Worm (Caenorhabditis elegans) whole organism, L2 larva: Measurements from ENCODE around the gene cyb-1.

Source experiments
- C34F6.9 ChIP-seq: fragments of 150-350 bp; optimal IDR thresholded peaks from 2 replicates; lab custom pipeline; 2014; ENCODE audit warnings: missing biosample characterization, missing genetic modification characterization
- F13H6.1 ChIP-seq: sonication (generic microtip); optimal IDR thresholded peaks from 2 replicates; lab custom pipeline; 2016; ENCODE audit warnings: missing genetic modification characterization, missing compliant biosample characterization
- Y55F3AM.14 ChIP-seq: fragments of 200-800 bp; sonication (Bioruptor generic); optimal IDR thresholded peaks from 2 replicates; lab custom pipeline; 2018; ENCODE audit warnings: mild to moderate bottlenecking, missing genetic modification characterization, missing compliant biosample characterization
- ama-1 ChIP-seq: fragments of 150-350 bp; optimal IDR thresholded peaks from 2 replicates; lab custom pipeline; 2018; ENCODE audit warnings: inconsistent platforms
- ceh-16 ChIP-seq: fragments of 150-350 bp; optimal IDR thresholded peaks from 2 replicates; lab custom pipeline; 2014; ENCODE audit warnings: missing biosample characterization, missing genetic modification characterization
- ceh-82 ChIP-seq: fragments of 150-350 bp; optimal IDR thresholded peaks from 2 replicates; lab custom pipeline; 2014; ENCODE audit warnings: missing biosample characterization, missing genetic modification characterization
- crh-2 ChIP-seq: sonication (generic microtip); optimal IDR thresholded peaks from 2 replicates; lab custom pipeline; 2017; ENCODE audit warnings: missing biosample characterization, missing genetic modification characterization
- egl-27 ChIP-seq: sonication (generic microtip); optimal IDR thresholded peaks from 3 replicates; lab custom pipeline; 2017; ENCODE audit warnings: missing biosample characterization, missing genetic modification reagents, missing genetic modification characterization
- gmeb-1 ChIP-seq: fragments of 150-350 bp; optimal IDR thresholded peaks from 2 replicates; lab custom pipeline; 2014; ENCODE audit warnings: missing biosample characterization, missing genetic modification characterization
- lin-11 ChIP-seq: fragments of 150-350 bp; sonication (generic microtip); optimal IDR thresholded peaks from 2 replicates; lab custom pipeline; 2014; ENCODE audit warnings: missing biosample characterization, missing genetic modification characterization, inconsistent platforms, mixed read lengths
- lin-13 ChIP-seq: fragments of 150-350 bp; optimal IDR thresholded peaks from 2 replicates; lab custom pipeline; 2014; ENCODE audit warnings: missing biosample characterization, missing genetic modification reagents, missing genetic modification characterization
- lin-39 ChIP-seq: fragments of 150-350 bp; optimal IDR thresholded peaks from 2 replicates; lab custom pipeline; 2014; ENCODE audit warnings: missing biosample characterization, missing genetic modification reagents, missing genetic modification characterization
- lsy-2 ChIP-seq, 2 experiments: fragments of 150-350 bp in 1 of 2; sonication (generic microtip) in 1 of 2; optimal IDR thresholded peaks; 2 replicates each; lab custom pipeline; 2014 to 2017; ENCODE audit warnings: missing biosample characterization in 2 of 2, missing genetic modification characterization in 2 of 2
- mab-5 ChIP-seq: fragments of 150-350 bp; optimal IDR thresholded peaks from 2 replicates; lab custom pipeline; 2014; ENCODE audit warnings: missing biosample characterization, missing genetic modification characterization
- mdl-1 ChIP-seq, 2 experiments: fragments of 150-350 bp in 1 of 2; sonication (generic microtip) in 1 of 2; optimal IDR thresholded peaks; 2 replicates each; lab custom pipeline; 2017; ENCODE audit warnings: missing biosample characterization in 2 of 2, missing genetic modification characterization in 2 of 2
- nhr-10 ChIP-seq: sonication (generic microtip); optimal IDR thresholded peaks from 2 replicates; lab custom pipeline; 2017; ENCODE audit warnings: missing biosample characterization, missing genetic modification characterization
- nhr-11 ChIP-seq: fragments of 150-350 bp; optimal IDR thresholded peaks from 2 replicates; lab custom pipeline; 2014; ENCODE audit warnings: missing biosample characterization, missing genetic modification characterization
- nhr-129 ChIP-seq: fragments of 150-350 bp; optimal IDR thresholded peaks from 2 replicates; lab custom pipeline; 2014; ENCODE audit warnings: missing biosample characterization, missing genetic modification characterization
- nhr-21 ChIP-seq: fragments of 150-350 bp; optimal IDR thresholded peaks from 2 replicates; lab custom pipeline; 2014; ENCODE audit warnings: missing biosample characterization, missing genetic modification characterization
- nhr-237 ChIP-seq: fragments of 150-350 bp; optimal IDR thresholded peaks from 2 replicates; lab custom pipeline; 2014; ENCODE audit warnings: missing biosample characterization, missing genetic modification characterization
- nhr-25 ChIP-seq: fragments of 150-350 bp; sonication (generic microtip); optimal IDR thresholded peaks from 3 replicates; lab custom pipeline; 2014; ENCODE audit warnings: missing biosample characterization, missing genetic modification characterization
- nhr-6 ChIP-seq: fragments of 150-350 bp; optimal IDR thresholded peaks from 2 replicates; lab custom pipeline; 2014; ENCODE audit warnings: missing biosample characterization, missing genetic modification characterization
- nhr-77 ChIP-seq: fragments of 150-350 bp; optimal IDR thresholded peaks from 2 replicates; lab custom pipeline; 2014; ENCODE audit warnings: missing biosample characterization, missing genetic modification characterization
- peb-1 ChIP-seq: fragments of 150-350 bp; optimal IDR thresholded peaks from 2 replicates; lab custom pipeline; 2014; ENCODE audit warnings: missing biosample characterization, missing genetic modification characterization
- sem-4 ChIP-seq: fragments of 150-350 bp; optimal IDR thresholded peaks from 2 replicates; lab custom pipeline; 2014; ENCODE audit warnings: missing biosample characterization, missing genetic modification reagents, missing genetic modification characterization
- skn-1 ChIP-seq: sonication (generic microtip); optimal IDR thresholded peaks from 2 replicates; lab custom pipeline; 2017; ENCODE audit warnings: missing biosample characterization, missing genetic modification characterization
- sma-9 ChIP-seq, 2 experiments: fragments of 150-350 bp in 1 of 2; sonication (generic microtip) in 1 of 2; optimal IDR thresholded peaks; 2 replicates each; lab custom pipeline; 2014 to 2016; ENCODE audit warnings: missing genetic modification characterization in 2 of 2, mild to moderate bottlenecking in 1 of 2, missing biosample characterization in 1 of 2, missing compliant biosample characterization in 1 of 2, missing genetic modification reagents in 1 of 2, moderate library complexity in 1 of 2
- unc-39 ChIP-seq: fragments of 150-350 bp; optimal IDR thresholded peaks from 2 replicates; lab custom pipeline; 2014; ENCODE audit warnings: missing biosample characterization, missing genetic modification characterization
- unc-55 ChIP-seq: fragments of 150-350 bp; sonication (generic microtip); optimal IDR thresholded peaks from 3 replicates; lab custom pipeline; 2014; ENCODE audit warnings: missing biosample characterization, missing genetic modification reagents, missing genetic modification characterization
- unc-62 ChIP-seq: fragments of 150-350 bp; optimal IDR thresholded peaks from 2 replicates; lab custom pipeline; 2014; ENCODE audit warnings: missing biosample characterization, missing genetic modification reagents, missing genetic modification characterization
- zag-1 ChIP-seq: fragments of 150-350 bp; optimal IDR thresholded peaks from 2 replicates; lab custom pipeline; 2014; ENCODE audit warnings: missing biosample characterization, missing genetic modification characterization
- ztf-11 ChIP-seq: sonication (generic microtip); optimal IDR thresholded peaks from 2 replicates; lab custom pipeline; 2017; ENCODE audit warnings: missing biosample characterization, missing genetic modification characterization

cyb-1 gene

DNA sequence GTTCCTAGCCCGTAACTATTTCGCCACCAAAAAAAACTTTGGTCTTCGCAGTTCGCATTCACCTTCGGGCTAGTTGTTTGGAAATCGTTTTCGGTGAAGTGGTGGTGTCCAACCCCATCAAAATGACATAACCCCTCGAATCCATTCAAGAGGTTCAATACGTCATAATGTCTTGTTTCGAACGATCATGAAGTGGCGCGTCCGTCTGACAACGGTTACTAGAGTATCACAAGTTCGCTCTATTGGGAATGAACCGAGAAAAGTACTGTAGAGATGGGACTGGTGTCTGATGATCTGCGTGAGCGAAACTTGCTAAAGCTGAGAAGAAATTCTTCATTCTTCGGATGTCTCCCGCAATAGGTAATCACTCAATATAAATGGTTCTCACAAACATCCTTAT, 7.3 kb upstream of the cyb-1 start, which contains the start of gene ZC168.2:
ZC168.2 (plus strand) TSS at position 301 of the 400 bp plus-strand sequence.
- no peak for TF ChIP-seq nhr-237 (tag; lab: Kevin White, UChicago)
- TF ChIP-seq nhr-77 (tag; lab: Kevin White, UChicago), result no peak
- TF ChIP-seq nhr-10 (tag; lab: Kevin White, UChicago), result no peak
- no peak for TF ChIP-seq ama-1 (lab: Kevin White, UChicago)
- no peak for TF ChIP-seq F13H6.1 (tag; lab: Kevin White, UChicago)
- no peak for TF ChIP-seq unc-39 (tag; lab: Kevin White, UChicago)
- TF ChIP-seq nhr-21 (tag; lab: Kevin White, UChicago), result no peak
- no peak for TF ChIP-seq ceh-82 (tag; lab: Kevin White, UChicago)
- TF ChIP-seq lin-13 (GFP tag; lab: Kevin White, UChicago), result no peak
- no peak for TF ChIP-seq C34F6.9 (tag; lab: Kevin White, UChicago)
- TF ChIP-seq crh-2, result no peak
- no peak for TF ChIP-seq unc-55
- no peak for TF ChIP-seq egl-27

DNA sequence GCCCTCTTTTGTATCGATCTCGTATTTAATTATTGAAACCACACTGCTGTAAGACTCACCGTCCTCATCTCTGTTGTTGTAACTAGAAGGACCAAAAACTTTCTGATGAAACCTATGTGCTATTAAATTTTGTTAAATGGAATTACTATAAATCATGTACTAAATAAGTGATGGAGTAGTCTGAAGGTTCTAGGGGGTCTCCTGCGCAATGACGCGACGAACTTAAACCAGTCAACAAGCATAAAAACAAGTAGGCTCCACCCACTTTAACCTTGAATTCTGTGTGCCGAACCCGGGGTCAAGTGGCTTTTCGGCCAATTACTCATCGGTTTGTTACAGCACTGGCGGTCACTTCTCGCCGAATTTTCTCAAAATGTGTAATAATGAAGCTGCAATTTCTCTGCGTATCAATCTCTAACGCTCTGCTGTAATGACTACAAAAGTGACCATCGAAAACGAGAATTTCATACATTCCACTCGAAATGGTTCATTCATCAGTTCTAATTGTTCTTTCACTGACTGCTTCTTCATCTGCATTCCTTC, 2.1 kb downstream of the cyb-1 start, which contains the start of gene grl-21:
grl-21 (plus strand) TSS at position 464 of the 543 bp plus-strand sequence.
- TF ChIP-seq nhr-25 (tag; lab: Kevin White, UChicago), result peak; percentile 76
- no peak for TF ChIP-seq zag-1 (tag; lab: Kevin White, UChicago)

DNA sequence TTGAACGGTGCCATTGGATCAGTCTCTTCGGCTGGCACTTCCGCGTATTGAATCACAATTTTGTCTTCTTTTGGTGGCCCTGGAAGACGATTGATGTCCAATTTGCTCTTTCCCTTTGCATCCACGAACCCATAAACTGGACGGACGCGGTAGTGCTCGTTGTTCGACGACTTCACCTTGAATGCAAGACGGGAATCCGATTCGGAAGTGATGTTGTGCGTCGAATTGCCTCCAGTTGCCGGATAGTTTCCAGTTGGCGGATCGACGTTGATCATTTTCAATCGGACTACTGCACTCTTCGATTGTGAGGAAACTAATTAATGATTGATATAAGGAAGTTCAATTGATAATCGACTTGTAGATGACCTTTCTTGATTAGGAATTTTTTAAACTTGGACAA, 3.3 kb downstream of the cyb-1 start, which contains the start of gene ssp-34:
ssp-34 (minus strand) TSS at position 275 of the 400 bp plus-strand sequence.
- no peak for TF ChIP-seq nhr-129
- TF ChIP-seq ztf-11, result no peak
- no peak for TF ChIP-seq nhr-237 (tag; lab: Kevin White, UChicago)
- TF ChIP-seq lin-11 (tag; lab: Kevin White, UChicago), result no peak
- TF ChIP-seq skn-1 (tag; lab: Kevin White, UChicago), result no peak
- no peak for TF ChIP-seq F13H6.1 (tag; lab: Kevin White, UChicago)
- no peak for TF ChIP-seq mdl-1 (tag; optimal IDR thresholded peaks at IDR 0.05; lab: Kevin White, UChicago)
- TF ChIP-seq sem-4 (tag; lab: Kevin White, UChicago), result no peak
- TF ChIP-seq, all 48 proteins: peak for 0

DNA sequence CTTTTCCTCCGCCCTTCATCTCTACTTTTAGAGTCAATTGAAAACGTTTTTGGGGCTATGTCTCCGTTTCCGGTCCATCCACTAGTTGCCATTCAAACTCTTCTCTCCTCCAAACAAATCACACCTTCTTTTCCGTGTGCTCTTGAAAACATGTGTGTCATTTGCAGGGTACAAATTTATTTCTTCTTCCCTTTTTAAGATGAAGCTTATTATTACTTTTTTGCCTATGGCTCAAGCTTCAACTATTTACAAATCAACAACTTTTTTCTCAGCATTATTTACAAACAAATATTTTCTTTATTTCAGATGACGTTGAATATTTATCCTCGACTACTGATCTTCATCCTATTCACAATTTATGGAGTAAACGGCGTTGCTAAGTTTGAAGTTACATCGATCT, 9.5 kb downstream of the cyb-1 start, which contains the start of gene T25B9.3:
T25B9.3 (plus strand) TSS at position 301 of the 400 bp plus-strand sequence.
- no peak for TF ChIP-seq unc-55

DNA sequence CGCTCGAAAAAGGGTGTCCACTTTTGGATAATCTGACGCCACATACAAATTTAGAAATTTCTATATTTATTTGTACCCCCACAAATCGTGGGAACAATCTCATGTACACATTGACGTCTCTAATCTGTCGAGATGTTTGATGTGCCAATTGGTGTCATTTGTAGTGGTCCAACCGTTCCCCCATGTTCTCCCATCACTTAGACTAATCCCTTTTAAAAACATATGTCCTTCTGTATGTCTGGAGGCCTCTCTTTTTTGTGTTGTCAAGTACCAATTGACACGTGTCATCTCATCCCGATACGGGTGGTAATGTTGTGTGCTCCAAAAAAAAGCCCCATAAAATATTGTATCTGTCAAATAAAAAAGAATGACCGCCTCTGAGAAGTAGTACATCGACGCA, 10.3 kb downstream of the cyb-1 start:
- no peak for TF ChIP-seq ama-1 (lab: Kevin White, UChicago)
- TF ChIP-seq lin-39 (tag; lab: Kevin White, UChicago), result no peak
- TF ChIP-seq zag-1 (tag; lab: Kevin White, UChicago), result no peak
- TF ChIP-seq F13H6.1 (tag; lab: Kevin White, UChicago), result no peak
- no peak for TF ChIP-seq nhr-77 (tag; lab: Kevin White, UChicago)
- no peak for TF ChIP-seq lin-11 (tag; lab: Kevin White, UChicago)
- no peak for TF ChIP-seq gmeb-1 (tag; lab: Kevin White, UChicago)
- no peak for TF ChIP-seq nhr-11
- no peak for TF ChIP-seq ceh-16
- TF ChIP-seq lsy-2 (tag; optimal IDR thresholded peaks at IDR 0.05; lab: Kevin White, UChicago), result no peak
- TF ChIP-seq nhr-237 (tag; lab: Kevin White, UChicago), result no peak
- TF ChIP-seq lin-13 (GFP tag; lab: Kevin White, UChicago), result no peak
- no peak for TF ChIP-seq unc-62 (GFP tag; lab: Kevin White, UChicago)
- TF ChIP-seq Y55F3AM.14 (GFP tag; lab: Kevin White, UChicago), result no peak

DNA sequence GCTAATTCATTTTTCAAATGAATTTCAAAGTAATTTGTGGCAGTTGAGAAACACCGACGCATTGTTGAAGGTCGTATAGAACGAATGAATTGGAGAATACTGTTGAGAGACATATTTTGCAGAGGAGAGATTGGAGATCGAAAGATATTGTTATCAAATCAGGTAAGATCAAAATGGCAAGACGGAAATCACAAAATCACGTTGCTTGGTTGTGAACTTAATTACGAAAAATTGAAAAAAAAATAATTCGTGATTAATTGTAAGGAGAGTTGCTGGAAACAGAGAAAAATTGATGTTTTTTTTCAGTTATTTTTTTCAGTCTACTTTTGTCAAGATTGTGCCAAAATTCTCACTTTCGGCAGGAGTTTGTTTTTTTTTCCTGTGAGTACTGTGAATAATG, 15.0 kb downstream of the cyb-1 start, which contains the start of gene T25B9.1:
T25B9.1 (minus strand) TSS at position 101 of the 400 bp plus-strand sequence.
- no peak for TF ChIP-seq mdl-1 (tag; optimal IDR thresholded peaks at IDR 0.05; lab: Kevin White, UChicago)
- no peak for TF ChIP-seq sma-9 (GFP tag; optimal IDR thresholded peaks at IDR 0.05; lab: Kevin White, UChicago)
- TF ChIP-seq sma-9 (tag; optimal IDR thresholded peaks at IDR 0.05; lab: Kevin White, UChicago), result no peak
- no peak for TF ChIP-seq skn-1 (tag; lab: Kevin White, UChicago)
- no peak for TF ChIP-seq mab-5 (tag; lab: Kevin White, UChicago)
- no peak for TF ChIP-seq peb-1 (tag; lab: Kevin White, UChicago)
- no peak for TF ChIP-seq ceh-16
- TF ChIP-seq nhr-129, result no peak
- TF ChIP-seq nhr-6 (tag; lab: Kevin White, UChicago), result no peak
- TF ChIP-seq nhr-21 (tag; lab: Kevin White, UChicago), result no peak
- no peak for TF ChIP-seq ceh-82 (tag; lab: Kevin White, UChicago)
- no peak for TF ChIP-seq Y55F3AM.14 (GFP tag; lab: Kevin White, UChicago)
